Fruit fly (Drosophila melanogaster) whole organism: Measurements from ENCODE around the gene Cog3.

Source experiments
- CG8478 ChIP-seq: fragments of >200 bp; optimal IDR thresholded peaks from 2 replicates; lab custom pipeline; 2018; ENCODE audit warnings: inconsistent platforms
- Dll ChIP-seq: fragments of >200 bp; optimal IDR thresholded peaks from 2 replicates; lab custom pipeline; 2017
- pan ChIP-seq: fragments of >200 bp; optimal IDR thresholded peaks from 2 replicates; lab custom pipeline; 2017
- usp ChIP-seq: fragments of >200 bp; optimal IDR thresholded peaks from 2 replicates; lab custom pipeline; 2017; ENCODE audit warnings: missing biosample characterization, missing genetic modification characterization, mixed read lengths

- no peak for TF ChIP-seq usp (GFP tag; lab: Kevin White, UChicago)
- no peak for TF ChIP-seq pan (lab: Kevin White, UChicago)
- no peak for TF ChIP-seq Dll (lab: Kevin White, UChicago)
- no peak for TF ChIP-seq CG8478 (lab: Kevin White, UChicago)
Measured at dm6 chr2L:3440322-3440721, 16.5 kb downstream of the Cog3 start.
